Worm (Caenorhabditis elegans): ENCODE results near the gene C07E3.4.

DNA sequence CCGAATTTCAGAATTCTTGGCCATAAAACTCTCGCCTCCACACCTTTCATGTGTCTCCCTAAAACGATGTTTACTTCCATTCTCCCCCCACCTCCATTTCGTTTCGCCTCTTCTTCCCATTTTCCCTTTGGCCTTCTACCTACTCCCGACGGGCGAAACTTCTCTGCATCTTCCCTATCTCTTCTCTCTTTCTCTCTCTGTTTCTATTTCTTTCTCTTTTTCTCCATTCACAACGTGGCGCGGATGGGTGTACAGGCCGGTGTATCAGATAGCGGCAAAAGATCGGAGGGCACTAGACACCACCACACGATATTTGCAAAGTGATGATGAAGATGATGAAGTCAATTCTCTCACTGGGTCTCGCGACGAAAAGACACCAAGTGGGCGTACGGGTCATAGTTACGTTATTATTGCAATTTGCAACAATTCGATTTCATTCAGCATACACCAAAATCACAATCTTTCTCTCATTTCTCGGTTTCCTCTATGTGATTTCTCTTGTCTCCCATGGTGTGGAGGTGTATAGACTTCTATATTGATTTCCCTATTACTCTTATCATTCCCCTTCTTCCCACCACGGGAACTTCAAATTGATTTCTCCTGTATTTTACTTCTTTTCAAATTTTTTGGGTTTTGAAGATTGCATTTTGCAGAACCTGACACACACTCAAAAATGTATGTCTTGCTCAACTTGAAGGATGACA lies 24.2 kb downstream of the C07E3.4 start, which contains the start of gene ztf-27:
- no peak for TF ChIP-seq snpc-4 (tag; optimal IDR thresholded peaks at IDR 0.05)
- no peak for TF ChIP-seq aly-2 (tag; optimal IDR thresholded peaks at IDR 0.05)
- no peak for TF ChIP-seq mdl-1 (tag; optimal IDR thresholded peaks at IDR 0.05)
- TF ChIP-seq egl-27 (tag; optimal IDR thresholded peaks at IDR 0.05) = no peak
- no peak for TF ChIP-seq nhr-11 (tag; optimal IDR thresholded peaks at IDR 0.05)
- TF ChIP-seq C34F6.9 (tag; optimal IDR thresholded peaks at IDR 0.05) = no peak
- no peak for TF ChIP-seq nhr-77 (tag; optimal IDR thresholded peaks at IDR 0.05)
- peak; percentile 43 for TF ChIP-seq F13H6.1 (tag; optimal IDR thresholded peaks at IDR 0.05)
- TF ChIP-seq nhr-12 (tag; optimal IDR thresholded peaks at IDR 0.05) = no peak
- TF ChIP-seq lsy-2 (tag; optimal IDR thresholded peaks at IDR 0.05) = no peak
- peak; percentile 37 for TF ChIP-seq blmp-1 (tag; optimal IDR thresholded peaks at IDR 0.05; ENCODE audit: insufficient read depth)
